Worm (Caenorhabditis elegans) whole organism, midembryonic: ENCODE results near the gene nhr-291.
"Not testable (repeated sequence)": the region's sequence is repeated elsewhere in the genome, so short reads cannot be mapped to it uniquely, and the experiment has no call there.

Experiments used
- T22C8.4 ChIP-seq: fragments of 200-800 bp; sonication (Bioruptor generic); IDR thresholded peaks from 2 replicates; pipeline ENCODE4 v1.3.6; 2022; ENCODE audit warnings: missing genetic modification characterization, missing compliant biosample characterization
- cog-1 ChIP-seq: sonication (generic microtip); optimal IDR thresholded peaks from 2 replicates; lab custom pipeline; 2016; ENCODE audit warnings: missing genetic modification characterization, missing compliant biosample characterization
- flt-1 ChIP-seq: fragments of 200-800 bp; sonication (Bioruptor generic); IDR thresholded peaks from 2 replicates; pipeline ENCODE4 v1.3.6; 2022; ENCODE audit warnings: missing genetic modification characterization, missing compliant biosample characterization
- klf-2 ChIP-seq: fragments of 200-800 bp; sonication (Bioruptor generic); conservative IDR thresholded peaks from 2 replicates; pipeline ENCODE4 v1.3.6; 2022; ENCODE audit warnings: missing genetic modification reagents, missing genetic modification characterization, missing compliant biosample characterization
- med-1 ChIP-seq: sonication (generic microtip); optimal IDR thresholded peaks from 2 replicates; lab custom pipeline; 2017; ENCODE audit warnings: missing genetic modification characterization, mild to moderate bottlenecking, missing compliant biosample characterization, antibody characterized with exemption, missing genetic modification reagents; ENCODE audit not compliant: insufficient read depth
- ref-1 ChIP-seq: fragments of 200-800 bp; sonication (Bioruptor generic); conservative IDR thresholded peaks from 2 replicates; pipeline ENCODE4 v1.3.6; 2022; ENCODE audit warnings: missing genetic modification reagents, missing genetic modification characterization, missing compliant biosample characterization
- tab-1 ChIP-seq: fragments of 200-800 bp; sonication (Bioruptor generic); IDR thresholded peaks from 2 replicates; pipeline ENCODE4 v1.3.6; 2022; ENCODE audit warnings: missing genetic modification characterization, missing compliant biosample characterization
- ztf-23 ChIP-seq: fragments of 200-800 bp; sonication (Bioruptor generic); IDR thresholded peaks from 2 replicates; pipeline ENCODE4 v1.3.6; 2022; ENCODE audit warnings: missing genetic modification reagents, missing genetic modification characterization, missing compliant biosample characterization
- ztf-29 ChIP-seq: fragments of 200-800 bp; sonication (Bioruptor generic); IDR thresholded peaks from 2 replicates; pipeline ENCODE4 v1.3.6; 2022; ENCODE audit warnings: missing genetic modification reagents, missing genetic modification characterization, missing compliant biosample characterization

The nhr-291 gene

DNA sequence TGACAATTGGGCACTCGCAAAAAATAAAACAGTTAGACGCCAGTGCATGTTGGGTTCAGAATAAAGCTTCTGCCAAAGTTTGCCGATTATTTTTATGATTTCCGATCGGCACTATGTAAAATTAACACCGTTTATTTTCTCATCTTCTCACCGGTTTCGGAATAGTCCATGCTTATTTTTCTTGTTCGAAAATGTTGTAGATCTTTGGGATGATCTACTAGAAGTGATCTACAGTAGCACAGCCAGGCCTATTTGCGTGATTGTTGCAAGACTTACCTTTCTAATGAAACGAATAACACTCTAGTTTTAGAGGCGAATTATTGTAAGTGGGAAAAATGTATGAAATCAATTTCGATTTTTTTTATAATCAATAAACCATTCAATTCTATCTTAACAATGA is 31.9 kb downstream of the nhr-291 start, which contains the start of gene clec-231:
Gene clec-231 (minus strand): TSS at position 101 of the 400 bp plus-strand sequence.
- TF ChIP-seq flt-1 (GFP tag; lab: Robert Waterston, UW) = no peak
- TF ChIP-seq T22C8.4 (GFP tag; lab: Robert Waterston, UW) = no peak
- no peak for TF ChIP-seq cog-1 (tag; lab: Kevin White, UChicago)
- no peak for TF ChIP-seq ref-1 (GFP tag; lab: Robert Waterston, UW)
- no peak for TF ChIP-seq tab-1 (GFP tag; lab: Robert Waterston, UW)
- no peak for TF ChIP-seq ztf-29 (GFP tag; lab: Robert Waterston, UW)

DNA sequence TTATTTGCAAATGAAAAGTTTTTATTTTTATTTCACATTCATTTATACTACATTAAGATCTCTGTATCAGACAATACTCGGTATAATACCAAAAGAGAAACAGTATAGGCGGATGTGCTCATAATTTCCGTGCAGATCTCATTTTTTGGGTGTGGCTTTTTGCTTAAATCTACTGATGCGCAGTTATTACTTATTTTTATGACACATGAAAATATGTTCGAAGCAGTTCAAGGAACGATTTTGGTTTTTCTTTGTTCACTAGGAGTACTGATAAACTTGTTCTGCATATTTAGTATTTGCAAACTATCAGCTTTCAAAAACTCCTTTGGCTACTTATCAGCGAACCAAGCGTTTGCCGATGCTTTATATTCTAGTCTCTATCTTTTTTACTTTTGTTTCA is 33.6 kb downstream of the nhr-291 start, which contains the start of gene srx-58:
Gene srx-58 (plus strand): TSS at position 301 of the 400 bp plus-strand sequence.
- TF ChIP-seq ztf-29 (GFP tag; lab: Robert Waterston, UW) = no peak
- no peak for TF ChIP-seq med-1 (GFP tag; lab: Kevin White, UChicago)
- TF ChIP-seq klf-2 (GFP tag; lab: Robert Waterston, UW) = no peak
- no peak for TF ChIP-seq flt-1 (GFP tag; lab: Robert Waterston, UW)
- no peak for TF ChIP-seq ref-1 (GFP tag; lab: Robert Waterston, UW)
- no peak for TF ChIP-seq tab-1 (GFP tag; lab: Robert Waterston, UW)
- TF ChIP-seq T22C8.4 (GFP tag; lab: Robert Waterston, UW) = no peak
- TF ChIP-seq ztf-23 (GFP tag; lab: Robert Waterston, UW) = no peak
- TF ChIP-seq cog-1 (tag; lab: Kevin White, UChicago) = no peak

DNA sequence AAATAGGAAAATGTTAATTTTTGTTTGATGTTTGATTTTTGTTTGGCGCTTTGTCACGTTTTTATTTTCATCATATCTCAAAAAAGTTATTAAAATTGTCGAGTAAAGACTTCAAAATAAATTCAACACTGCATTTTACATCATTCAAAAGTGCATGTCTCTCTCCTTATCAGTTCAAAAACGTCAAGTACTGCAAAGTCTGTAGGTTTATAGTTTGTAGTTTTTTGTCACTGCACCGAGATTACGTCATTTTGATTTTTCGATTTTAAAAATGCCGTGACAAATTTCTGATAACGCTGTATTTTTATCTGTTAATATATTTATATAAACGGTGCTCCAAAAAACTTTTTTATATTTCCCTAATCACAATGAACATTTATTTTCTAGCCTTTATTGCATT is 35.9 kb downstream of the nhr-291 start, which contains the start of gene C29F3.7:
Gene C29F3.7 (plus strand): TSS at position 254 of the 400 bp plus-strand sequence.
- no peak for TF ChIP-seq ztf-29 (GFP tag; lab: Robert Waterston, UW)
- TF ChIP-seq cog-1 (tag; lab: Kevin White, UChicago) = no peak
- TF ChIP-seq flt-1 (GFP tag; lab: Robert Waterston, UW) = no peak
- no peak for TF ChIP-seq klf-2 (GFP tag; lab: Robert Waterston, UW)
- no peak for TF ChIP-seq med-1 (GFP tag; lab: Kevin White, UChicago)
- no peak for TF ChIP-seq tab-1 (GFP tag; lab: Robert Waterston, UW)
- no peak for TF ChIP-seq ztf-23 (GFP tag; lab: Robert Waterston, UW)
- no peak for TF ChIP-seq ref-1 (GFP tag; lab: Robert Waterston, UW)
- no peak for TF ChIP-seq T22C8.4 (GFP tag; lab: Robert Waterston, UW)

DNA sequence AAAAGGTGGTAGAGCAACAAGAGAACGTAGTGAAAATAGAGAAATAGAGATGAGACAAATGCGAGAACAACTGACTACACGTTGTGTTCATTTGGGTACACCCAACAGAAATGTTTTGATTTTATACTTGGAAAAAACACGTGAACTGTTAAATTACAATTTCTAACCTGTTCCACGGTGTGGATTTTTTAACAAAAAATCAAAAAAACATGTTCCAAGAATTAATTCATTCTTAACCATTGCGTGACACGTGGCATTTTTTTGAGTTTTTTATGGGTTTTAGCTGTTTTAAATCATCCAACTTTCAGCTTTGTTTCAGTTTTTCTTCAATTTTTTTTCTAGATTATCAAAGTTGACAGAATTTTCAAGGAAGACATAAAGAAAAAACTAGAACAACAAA is 42.7 kb downstream of the nhr-291 start, which contains the start of gene ech-1.1:
Gene ech-1.1 (minus strand): TSS at position 101 of the 400 bp plus-strand sequence.
- TF ChIP-seq klf-2, ztf-23, ref-1 (GFP tag; lab: Robert Waterston, UW): not testable (repeated sequence)

DNA sequence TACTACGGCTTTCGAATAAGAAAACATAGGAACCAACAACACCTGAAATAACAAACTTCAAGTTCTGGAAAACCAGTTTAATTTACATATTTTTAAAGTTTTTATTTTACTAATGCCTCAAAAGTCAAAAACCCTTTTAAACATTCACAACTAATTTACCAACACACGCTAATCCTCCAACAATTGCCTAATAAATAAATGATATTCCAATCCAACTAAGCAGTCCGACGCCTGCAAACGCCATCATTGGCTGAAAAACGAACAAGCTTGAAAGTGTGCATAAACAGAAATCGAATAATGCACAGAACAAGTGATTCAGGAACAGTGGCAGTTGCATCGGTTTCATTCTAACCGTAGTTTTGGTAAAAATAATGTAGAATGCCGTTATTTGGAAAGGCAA is 49.0 kb downstream of the nhr-291 start:
- no peak for TF ChIP-seq ref-1 (GFP tag; lab: Robert Waterston, UW)
- TF ChIP-seq ztf-29 (GFP tag; lab: Robert Waterston, UW) = no peak
- TF ChIP-seq ztf-23 (GFP tag; lab: Robert Waterston, UW) = no peak
- no peak for TF ChIP-seq T22C8.4 (GFP tag; lab: Robert Waterston, UW)
- TF ChIP-seq tab-1 (GFP tag; lab: Robert Waterston, UW) = no peak
- no peak for TF ChIP-seq med-1 (GFP tag; lab: Kevin White, UChicago)
- no peak for TF ChIP-seq cog-1 (tag; lab: Kevin White, UChicago)
- no peak for TF ChIP-seq flt-1 (GFP tag; lab: Robert Waterston, UW)
- no peak for TF ChIP-seq klf-2 (GFP tag; lab: Robert Waterston, UW)

DNA sequence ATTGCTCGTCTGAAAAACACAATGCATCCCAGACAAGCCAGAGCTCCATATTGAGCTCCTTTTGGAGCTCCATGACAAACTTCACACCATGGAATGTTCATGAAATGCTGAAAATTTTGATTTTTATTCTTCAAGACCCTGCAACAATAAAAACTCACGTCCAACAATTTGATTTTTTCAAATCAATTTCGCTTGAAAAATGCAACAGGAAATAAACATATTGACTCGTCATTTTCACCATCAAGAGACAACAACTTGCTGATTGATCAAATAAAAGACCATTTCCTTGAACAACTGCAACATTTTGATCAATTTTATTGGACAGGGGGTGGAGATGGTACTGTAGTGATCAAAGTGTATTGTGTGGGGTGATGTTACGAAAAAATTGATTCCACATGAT is 50.9 kb downstream of the nhr-291 start, which contains the start of gene nhr-269:
Gene nhr-269 (minus strand): TSS at position 101 of the 400 bp plus-strand sequence.
- TF ChIP-seq T22C8.4 (GFP tag; lab: Robert Waterston, UW) (no peak), flt-1 (GFP tag; lab: Robert Waterston, UW) (no peak), tab-1 (GFP tag; lab: Robert Waterston, UW) (no peak), med-1 (GFP tag; lab: Kevin White, UChicago) (no peak), klf-2 (GFP tag; lab: Robert Waterston, UW) (no peak), ztf-29 (GFP tag; lab: Robert Waterston, UW) (no peak), ref-1 (GFP tag; lab: Robert Waterston, UW) (no peak), cog-1 (tag; lab: Kevin White, UChicago) (no peak), ztf-23 (GFP tag; lab: Robert Waterston, UW) (no peak)
